Worm (Caenorhabditis elegans): ENCODE data around the gene fmi-1.

fmi-1 gene

ce11 chrV:13018761-13019160 is at the start of gene fmi-1:
fmi-1 (plus strand) TSS chrV:13019061.
- TF ChIP-seq mdt-29 (GFP tag; IDR thresholded peaks at IDR 0.05): no peak
- TF ChIP-seq aha-1 (tag): peak; percentile 49

- TF ChIP-seq R02D3.7 (tag; optimal IDR thresholded peaks at IDR 0.05) (no peak), snpc-1.2 (GFP tag; IDR thresholded peaks at IDR 0.05) (no peak), mes-2 (tag; optimal IDR thresholded peaks at IDR 0.05; ENCODE audit: poor library complexity, severe bottlenecking) (peak; percentile 68), dpl-1 (GFP tag; optimal IDR thresholded peaks at IDR 0.05) (peak; percentile 50), mdt-29 (GFP tag; IDR thresholded peaks at IDR 0.05) (no peak), nhr-6 (tag; optimal IDR thresholded peaks at IDR 0.05) (peak; percentile 44), daf-12 (tag; optimal IDR thresholded peaks at IDR 0.05) (no peak), lin-38 (GFP tag; IDR thresholded peaks at IDR 0.05) (peak; percentile 75), nhr-111 (GFP tag; optimal IDR thresholded peaks at IDR 0.05) (no peak), ceh-28 (tag; optimal IDR thresholded peaks at IDR 0.05) (no peak), nhr-48 (tag; optimal IDR thresholded peaks at IDR 0.05) (no peak), unc-62 (GFP tag; optimal IDR thresholded peaks at IDR 0.05 in 1 of 2) (no peak), unc-62 (tag; optimal IDR thresholded peaks at IDR 0.05) (no peak), lin-39 (tag; optimal IDR thresholded peaks at IDR 0.05) (no peak), T20F7.1 (GFP tag; optimal IDR thresholded peaks at IDR 0.05) (peak; percentile 74), nhr-102 (tag; optimal IDR thresholded peaks at IDR 0.05) (no peak), mep-1 (tag; optimal IDR thresholded peaks at IDR 0.05) (peak; percentile 19), hlh-11 (tag; optimal IDR thresholded peaks at IDR 0.05) (no peak), dve-1 (tag; optimal IDR thresholded peaks at IDR 0.05; ENCODE audit: insufficient read depth) (peak; percentile 34), nhr-237 (tag; optimal IDR thresholded peaks at IDR 0.05) (no peak), lsy-2 (tag; optimal IDR thresholded peaks at IDR 0.05) (peak in 1 of 2 experiments; percentile 90), php-3 (GFP tag; IDR thresholded peaks at IDR 0.05) (no peak), mdl-1 (tag; optimal IDR thresholded peaks at IDR 0.05) (no peak)
Measured at ce11 chrV:12970575-12971160, 48.2 kb upstream of the fmi-1 start, which contains the start of gene pnn-1. pnn-1 (plus strand) TSS chrV:12971110.

ce11 chrV:12974047-12974446 is 44.8 kb upstream of the fmi-1 start:
- TF ChIP-seq zfp-2 (tag; optimal IDR thresholded peaks at IDR 0.05) (no peak), unc-62 (GFP tag; optimal IDR thresholded peaks at IDR 0.05 in 1 of 2) (peak in 1 of 2 experiments; percentile 59), unc-62 (tag; optimal IDR thresholded peaks at IDR 0.05) (no peak)

DNA sequence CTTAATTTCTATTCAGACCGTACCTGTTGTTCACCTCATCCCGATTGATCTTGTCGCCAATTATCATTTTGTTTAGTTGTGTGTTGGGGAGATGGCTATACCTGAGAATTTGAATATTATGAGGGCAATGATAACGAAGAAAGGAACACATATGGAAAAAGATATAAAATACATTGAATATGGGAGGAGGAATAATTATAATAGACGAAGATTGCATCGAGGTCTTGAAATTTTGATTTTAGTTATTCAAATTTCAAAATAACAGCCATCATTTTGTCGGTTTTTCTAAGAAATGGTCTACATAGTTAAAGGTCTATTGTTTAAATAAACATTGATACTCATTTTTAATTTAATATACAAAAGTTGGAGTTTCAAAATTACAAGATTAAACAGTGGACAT is 31.8 kb upstream of the fmi-1 start, which contains the start of gene shw-3:
shw-3 (minus strand) TSS at position 101 of the 400 bp plus-strand sequence.
- TF ChIP-seq sdz-12 (GFP tag; optimal IDR thresholded peaks at IDR 0.05): no peak
- no peak for TF ChIP-seq nhr-111 (GFP tag; optimal IDR thresholded peaks at IDR 0.05)
- no peak for TF ChIP-seq lin-38 (GFP tag; IDR thresholded peaks at IDR 0.05)
- no peak for TF ChIP-seq egl-27 (tag; optimal IDR thresholded peaks at IDR 0.05)
- no peak for TF ChIP-seq nhr-77 (tag; optimal IDR thresholded peaks at IDR 0.05)
- no peak for TF ChIP-seq lim-7 (GFP tag; IDR thresholded peaks at IDR 0.05)
- TF ChIP-seq ceh-28 (tag; optimal IDR thresholded peaks at IDR 0.05): no peak
- TF ChIP-seq vab-7 (GFP tag; IDR thresholded peaks at IDR 0.05): no peak
- no peak for TF ChIP-seq tra-1 (GFP tag; IDR thresholded peaks at IDR 0.05)

- TF ChIP-seq attf-4 (tag; optimal IDR thresholded peaks at IDR 0.05): no peak
- TF ChIP-seq nhr-237 (tag; optimal IDR thresholded peaks at IDR 0.05): no peak
- no peak for TF ChIP-seq F37D6.2 (tag; optimal IDR thresholded peaks at IDR 0.05)
- TF ChIP-seq nhr-48 (tag; optimal IDR thresholded peaks at IDR 0.05): no peak
- TF ChIP-seq zfp-3 (GFP tag; conservative IDR thresholded peaks at IDR 0.05): no peak
- TF ChIP-seq ces-1 (GFP tag; optimal IDR thresholded peaks at IDR 0.05): no peak
- TF ChIP-seq mes-2 (tag; optimal IDR thresholded peaks at IDR 0.05; ENCODE audit: poor library complexity, severe bottlenecking): no peak
- no peak for TF ChIP-seq nhr-6 (tag; optimal IDR thresholded peaks at IDR 0.05)
- no peak for TF ChIP-seq ceh-62 (tag; optimal IDR thresholded peaks at IDR 0.05)
- no peak for TF ChIP-seq pqm-1 (tag; optimal IDR thresholded peaks at IDR 0.05)
- no peak for TF ChIP-seq unc-62 (GFP tag; optimal IDR thresholded peaks at IDR 0.05 in 1 of 2)
- no peak for TF ChIP-seq unc-62 (tag; optimal IDR thresholded peaks at IDR 0.05)
- TF ChIP-seq nhr-42 (GFP tag; IDR thresholded peaks at IDR 0.05): no peak
- no peak for TF ChIP-seq dve-1 (tag; optimal IDR thresholded peaks at IDR 0.05; ENCODE audit: insufficient read depth)
- no peak for TF ChIP-seq duxl-1 (tag; optimal IDR thresholded peaks at IDR 0.05; ENCODE audit: poor library complexity)
- no peak for TF ChIP-seq lin-29 (GFP tag; IDR thresholded peaks at IDR 0.05)
- no peak for TF ChIP-seq F44E2.7 (GFP tag; IDR thresholded peaks at IDR 0.05)
- TF ChIP-seq daf-8 (GFP tag; IDR thresholded peaks at IDR 0.05): no peak
- no peak for TF ChIP-seq F10B5.3 (tag; optimal IDR thresholded peaks at IDR 0.05)
- no peak for TF ChIP-seq madf-5 (GFP tag; IDR thresholded peaks at IDR 0.05)
Measured at ce11 chrV:12988256-12988655, 30.6 kb upstream of the fmi-1 start, which contains the start of gene F15B9.8. F15B9.8 (plus strand) TSS chrV:12988556.
